Worm (Caenorhabditis elegans): ENCODE data around the gene T08G5.3.

T08G5.3 gene

DNA sequence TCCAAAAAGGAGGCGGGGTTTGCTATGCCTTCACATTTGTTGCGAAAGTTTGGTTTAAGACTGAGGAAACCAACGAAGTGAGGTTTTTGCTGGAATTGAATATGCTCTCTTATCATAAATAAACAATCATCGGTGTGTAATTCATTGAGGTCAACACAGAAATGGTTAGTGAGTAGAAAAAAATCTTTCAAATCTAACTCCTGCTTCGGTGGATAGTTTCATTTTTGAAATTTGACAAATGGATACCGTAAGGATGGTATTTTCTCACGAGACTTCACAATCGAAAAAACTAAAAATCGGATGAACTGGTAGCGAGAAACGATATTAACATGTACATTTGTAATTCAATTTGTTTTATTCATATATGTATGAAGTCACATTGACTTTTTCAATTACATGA lies 46.5 kb downstream of the T08G5.3 start, which contains the start of gene eol-1:
TSS of gene eol-1 (minus strand) at position 101 of the 400 bp plus-strand sequence.
- TF ChIP-seq sma-9 (GFP tag; optimal IDR thresholded peaks at IDR 0.05) (no peak), sma-9 (tag; optimal IDR thresholded peaks at IDR 0.05) (no peak), ztf-4 (tag; optimal IDR thresholded peaks at IDR 0.05) (no peak), dmd-4 (tag; optimal IDR thresholded peaks at IDR 0.05) (no peak), zag-1 (tag; optimal IDR thresholded peaks at IDR 0.05) (no peak)

Data from whole organism, L2 larva.